Worm (Caenorhabditis elegans) whole organism, L4/young adult: ENCODE data around the gene fbxa-105.
"Not testable (repeated sequence)": the region's sequence is repeated elsewhere in the genome, so short reads cannot be mapped to it uniquely, and the experiment has no call there.

Experiments
- W03F9.2 ChIP-seq: fragments of 150-350 bp; optimal IDR thresholded peaks from 2 replicates; lab custom pipeline; 2014; ENCODE audit warnings: missing biosample characterization, missing genetic modification characterization
- dao-5 ChIP-seq: sonication (generic microtip); optimal IDR thresholded peaks from 2 replicates; lab custom pipeline; 2016; ENCODE audit warnings: missing genotype, missing genetic modification characterization, moderate library complexity, missing compliant biosample characterization
- him-1 ChIP-seq: sonication (generic microtip); optimal IDR thresholded peaks from 2 replicates; lab custom pipeline; 2016; ENCODE audit warnings: missing genotype, missing genetic modification reagents, missing genetic modification characterization, missing compliant biosample characterization

ce11 chrV:7345494-7345893 is 46.3 kb downstream of the fbxa-105 start, which contains the start of gene nhr-147:
- not testable (repeated sequence) for TF ChIP-seq dao-5 (tag; lab: Kevin White, UChicago); W03F9.2; him-1
